Worm (Caenorhabditis elegans) whole organism, L1 larva: ENCODE measurements around the gene vit-2.

Experiments used
- skn-1 ChIP-seq: fragments of 150-350 bp; optimal IDR thresholded peaks from 2 replicates; lab custom pipeline; 2014; ENCODE audit warnings: missing biosample characterization, missing genetic modification characterization
- tlp-1 ChIP-seq: fragments of 150-350 bp; optimal IDR thresholded peaks from 2 replicates; lab custom pipeline; 2014; ENCODE audit warnings: missing biosample characterization, missing genetic modification characterization

DNA sequence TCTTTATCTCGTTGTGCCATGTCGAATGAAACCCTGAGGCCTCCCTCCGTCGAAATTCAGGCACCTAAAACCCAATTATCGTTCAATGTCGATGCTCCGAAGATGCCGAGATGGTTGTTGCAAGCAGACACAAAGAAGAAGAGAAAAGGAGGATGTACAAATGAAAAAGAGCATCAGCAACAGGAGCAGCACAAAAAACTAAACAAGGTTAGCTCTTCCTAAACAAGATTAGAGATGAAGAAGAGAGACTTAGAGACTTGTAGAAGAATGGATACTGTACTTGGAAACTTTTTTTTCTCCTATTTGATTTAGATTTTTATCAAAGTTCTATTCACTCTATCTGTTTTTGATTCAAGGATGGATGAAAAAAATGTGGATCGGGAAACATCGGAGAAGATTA, 16.7 kb downstream of the vit-2 start:
- TF ChIP-seq skn-1 (tag; lab: Kevin White, UChicago) (no peak), tlp-1 (tag; lab: Kevin White, UChicago) (no peak)
